Fruit fly (Drosophila melanogaster): ENCODE results near the gene Takl1.

DNA sequence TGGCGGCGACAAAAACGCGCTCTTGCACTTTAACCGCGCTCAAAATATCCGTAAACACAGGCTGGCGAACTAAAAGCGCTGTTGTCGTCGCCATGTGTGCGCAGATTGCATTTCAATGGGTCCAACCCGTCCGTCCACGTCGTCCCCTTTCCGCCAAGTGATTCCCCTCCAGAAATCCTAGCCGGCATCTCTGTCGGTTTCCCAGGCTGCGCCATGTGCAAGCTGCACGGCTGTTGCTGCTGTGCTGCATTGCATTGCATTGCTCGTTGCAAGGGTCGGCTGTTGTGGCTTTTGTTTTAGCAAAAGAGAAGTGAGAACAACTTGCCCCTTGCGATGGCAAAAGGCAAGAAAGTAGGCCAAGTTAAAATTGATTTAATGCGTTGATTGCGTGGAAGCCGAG is 1.7 kb upstream of the Takl1 start:
- TF ChIP-seq ovo (GFP tag; optimal IDR thresholded peaks at IDR 0.05) = no peak
- no peak for TF ChIP-seq CG12768 (GFP tag; optimal IDR thresholded peaks at IDR 0.05)
- no peak for TF ChIP-seq kay (GFP tag; ENCODE audit: borderline replicate concordance)
- TF ChIP-seq bab1 (GFP tag; optimal IDR thresholded peaks at IDR 0.05) = no peak
- no peak for TF ChIP-seq CG7101 (tag; optimal IDR thresholded peaks at IDR 0.05)

All from whole organism, adult.